Fruit fly (Drosophila melanogaster) whole organism, pupa: ENCODE results near the gene CG6686.
"Not testable (repeated sequence)": the region's sequence is repeated elsewhere in the genome, so short reads cannot be mapped to it uniquely, and the experiment has no call there.

ENCODE experiments used
- CG17806 ChIP-seq: fragments of 200-800 bp; sonication (Bioruptor generic); optimal IDR thresholded peaks from 2 replicates; lab custom pipeline; 2018; ENCODE audit warnings: missing biosample characterization, mild to moderate bottlenecking, missing genetic modification characterization, moderate library complexity
- CG32121 ChIP-seq: fragments of 200-800 bp; sonication (Bioruptor generic); IDR thresholded peaks from 2 replicates; pipeline ENCODE4 v1.3.6; 2022; ENCODE audit warnings: missing biosample characterization, missing genetic modification characterization
- EcR ChIP-seq: fragments of 200-800 bp; sonication (Bioruptor generic); optimal IDR thresholded peaks from 3 replicates; lab custom pipeline; 2019; ENCODE audit warnings: missing biosample characterization, missing genetic modification characterization, mild to moderate bottlenecking, moderate library complexity, missing genetic modification reagents
- Pif1B ChIP-seq: fragments of 200-800 bp; sonication (Bioruptor generic); optimal IDR thresholded peaks from 3 replicates; lab custom pipeline; 2016; ENCODE audit warnings: missing biosample characterization, missing genetic modification characterization

DNA sequence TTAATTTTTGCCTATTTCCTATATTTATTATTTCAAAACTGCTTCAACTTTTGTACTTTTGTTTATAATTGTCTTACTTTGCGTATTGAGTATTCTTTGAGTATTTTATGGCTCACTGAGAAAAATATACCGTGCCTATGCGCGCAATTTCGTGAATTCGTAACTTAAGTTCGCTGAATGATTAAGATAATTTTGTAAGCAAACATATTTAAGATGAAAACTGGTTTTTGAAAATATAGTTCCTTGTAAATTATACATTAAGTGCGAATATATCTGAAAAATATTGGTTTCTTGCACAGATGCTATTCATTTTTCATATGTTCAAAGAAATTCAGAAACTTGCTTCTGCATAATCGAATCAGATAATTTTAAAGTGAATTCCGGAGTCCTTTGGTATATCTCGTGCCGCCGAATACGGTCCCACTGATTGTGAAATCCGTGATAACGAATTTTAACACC, 7.5 kb upstream of the CG6686 start, which contains the start of the genes CG18789 and Qtzl:
- TF ChIP-seq CG17806 (tag; lab: Kevin White, UChicago); EcR (GFP tag; lab: Kevin White, UChicago); CG32121 (GFP tag; lab: Robert Waterston, UW); Pif1B: not testable (repeated sequence)
